Fruit fly (Drosophila melanogaster): Measurements from ENCODE around the gene CG6418.

CG6418 gene

DNA sequence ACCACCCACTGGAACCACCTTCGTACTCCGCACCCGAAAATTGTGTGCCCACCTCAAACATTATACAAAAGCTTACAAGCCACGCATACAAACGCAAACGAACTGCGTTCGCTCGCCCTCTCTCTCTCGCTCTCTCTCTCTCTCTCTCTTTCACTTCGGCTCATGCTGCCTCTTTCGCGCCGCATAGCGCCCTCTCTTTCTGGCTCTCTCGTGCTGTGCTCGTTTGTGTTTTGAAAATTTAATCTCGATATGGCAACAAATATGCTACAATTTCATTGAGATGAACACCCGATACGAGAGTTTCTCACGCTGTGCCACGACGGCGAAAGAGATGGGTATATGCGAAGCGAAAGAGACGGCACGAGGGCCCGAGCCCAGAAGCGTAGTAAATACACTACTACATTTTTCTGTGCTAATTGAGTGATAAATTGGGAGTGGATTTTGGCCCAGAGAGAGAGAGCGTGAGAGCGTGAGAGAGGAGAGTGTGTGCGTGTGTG, 22.3 kb downstream of the CG6418 start (continued):
- TF ChIP-seq CG10543 (GFP tag; optimal IDR thresholded peaks at IDR 0.05): peak; percentile 88
- no peak for TF ChIP-seq h (optimal IDR thresholded peaks at IDR 0.05)
- TF ChIP-seq scrt (GFP tag; optimal IDR thresholded peaks at IDR 0.05): peak; percentile 74
- TF ChIP-seq caup (GFP tag; optimal IDR thresholded peaks at IDR 0.05; ENCODE audit: severe bottlenecking): peak; percentile 53
- TF ChIP-seq CG2129 (GFP tag; IDR thresholded peaks at IDR 0.05; ENCODE audit: partially characterized antibody): no peak
- TF ChIP-seq twi (tag; optimal IDR thresholded peaks at IDR 0.05): peak; percentile 66
- no peak for TF ChIP-seq chif (GFP tag; optimal IDR thresholded peaks at IDR 0.05)
- 0 out of 3 replicates have a peak, but pooled peaks have one; percentile 13 for TF ChIP-seq CG16813 (GFP tag; IDR thresholded peaks at IDR 0.05; ENCODE audit: partially characterized antibody)
- TF ChIP-seq cg (GFP tag; optimal IDR thresholded peaks at IDR 0.05): peak; percentile 95
- peak; percentile 100 for TF ChIP-seq Deaf1 (tag; optimal IDR thresholded peaks at IDR 0.05)
- no peak; the same call in 1 of the 2 replicates for TF ChIP-seq CG31441 (GFP tag; IDR thresholded peaks at IDR 0.05)
- peak; percentile 79; the same call in 1 of the 2 replicates for TF ChIP-seq chm (GFP tag; IDR thresholded peaks at IDR 0.05)
- no peak for TF ChIP-seq CG3281 (GFP tag; optimal IDR thresholded peaks at IDR 0.05)
- peak; percentile 5 for TF ChIP-seq CG9817 (tag; optimal IDR thresholded peaks at IDR 0.05)
- TF ChIP-seq vvl (GFP tag; IDR thresholded peaks at IDR 0.05): peak; percentile 88
- TF ChIP-seq bbx (GFP tag; IDR thresholded peaks at IDR 0.05; ENCODE audit: partially characterized antibody): peak; percentile 23
- peak; percentile 99 for TF ChIP-seq CG8478 (optimal IDR thresholded peaks at IDR 0.05)
- no peak for TF ChIP-seq CG7928 (GFP tag; optimal IDR thresholded peaks at IDR 0.05)
- TF ChIP-seq NFAT (GFP tag; IDR thresholded peaks at IDR 0.05): 0 out of 2 replicates have a peak, but pooled peaks have one; percentile 9
- TF ChIP-seq eve (GFP tag; optimal IDR thresholded peaks at IDR 0.05): no peak
- no peak for TF ChIP-seq fd96Cb (tag; optimal IDR thresholded peaks at IDR 0.05)
- TF ChIP-seq CG11560 (tag; IDR thresholded peaks at IDR 0.05): no peak
- peak; percentile 70 for TF ChIP-seq CG18599 (GFP tag; optimal IDR thresholded peaks at IDR 0.05)
- peak; percentile 65 for TF ChIP-seq NC2β (GFP tag; optimal IDR thresholded peaks at IDR 0.05)
- no peak for TF ChIP-seq Fer2 (tag; optimal IDR thresholded peaks at IDR 0.05)
- peak; percentile 13 for TF ChIP-seq CG4707 (GFP tag; optimal IDR thresholded peaks at IDR 0.05)
- TF ChIP-seq eyg (GFP tag; optimal IDR thresholded peaks at IDR 0.05): peak; percentile 8
- TF ChIP-seq dan (GFP tag; IDR thresholded peaks at IDR 0.05): no peak
- TF ChIP-seq Adf1 (GFP tag; IDR thresholded peaks at IDR 0.05): peak; percentile 86
- peak; percentile 69 for TF ChIP-seq CG3163 (GFP tag; optimal IDR thresholded peaks at IDR 0.05)
- peak; percentile 88 for TF ChIP-seq CG15479 (GFP tag; optimal IDR thresholded peaks at IDR 0.05)
- peak; percentile 42 for TF ChIP-seq CG14710 (tag; optimal IDR thresholded peaks at IDR 0.05)
- peak; percentile 45 for TF ChIP-seq CG9932 (GFP tag; IDR thresholded peaks at IDR 0.05)
- TF ChIP-seq pho (GFP tag; optimal IDR thresholded peaks at IDR 0.05): peak; percentile 37
- TF ChIP-seq ab (GFP tag; optimal IDR thresholded peaks at IDR 0.05): peak; percentile 57
- TF ChIP-seq Antp (GFP tag; optimal IDR thresholded peaks at IDR 0.05): no peak
- no peak for TF ChIP-seq Sin3A (optimal IDR thresholded peaks at IDR 0.05)
- no peak for TF ChIP-seq ash1 (GFP tag; optimal IDR thresholded peaks at IDR 0.05)
- no peak for TF ChIP-seq Atf-2 (GFP tag; optimal IDR thresholded peaks at IDR 0.05)
- TF ChIP-seq Hsf (GFP tag; optimal IDR thresholded peaks at IDR 0.05): no peak
- TF ChIP-seq Camta (GFP tag; optimal IDR thresholded peaks at IDR 0.05): no peak
- TF ChIP-seq CG9609 (GFP tag; optimal IDR thresholded peaks at IDR 0.05): peak; percentile 21
- peak; percentile 40; the same call in 1 of the 2 replicates for TF ChIP-seq unc-4 (GFP tag; IDR thresholded peaks at IDR 0.05; ENCODE audit: partially characterized antibody)
- TF ChIP-seq inv (GFP tag; IDR thresholded peaks at IDR 0.05; ENCODE audit: partially characterized antibody): no peak
- TF ChIP-seq grn (GFP tag; optimal IDR thresholded peaks at IDR 0.05): peak; percentile 100
- TF ChIP-seq CG4424 (GFP tag; optimal IDR thresholded peaks at IDR 0.05): peak; percentile 100
- no peak for TF ChIP-seq cato (GFP tag; optimal IDR thresholded peaks at IDR 0.05; ENCODE audit: borderline replicate concordance)
- peak; percentile 55; the same call in 1 of the 2 replicates for TF ChIP-seq seq (GFP tag; IDR thresholded peaks at IDR 0.05)
- TF ChIP-seq pnt (GFP tag; optimal IDR thresholded peaks at IDR 0.05): no peak
- TF ChIP-seq Vsx1 (GFP tag; optimal IDR thresholded peaks at IDR 0.05): peak; percentile 51
- TF ChIP-seq ranshi (GFP tag; IDR thresholded peaks at IDR 0.05): peak; percentile 19; the same call in 1 of the 2 replicates
